Worm (Caenorhabditis elegans) whole organism, late embryonic: ENCODE measurements around the gene Y38E10A.24.

Source experiments
- F13H6.1 ChIP-seq: sonication (generic microtip); optimal IDR thresholded peaks from 2 replicates; lab custom pipeline; 2016; ENCODE audit warnings: missing genetic modification characterization, missing compliant biosample characterization
- ceh-45 ChIP-seq: fragments of 200-800 bp; sonication (Bioruptor generic); IDR thresholded peaks from 2 replicates; pipeline ENCODE4 v1.3.6; 2022; ENCODE audit warnings: missing genetic modification reagents, missing genetic modification characterization, missing compliant biosample characterization
- elt-2 ChIP-seq: sonication (generic microtip); optimal IDR thresholded peaks from 2 replicates; lab custom pipeline; 2016; ENCODE audit warnings: missing genetic modification reagents, missing genetic modification characterization, missing compliant biosample characterization
- hlh-8 ChIP-seq: sonication (generic microtip); optimal IDR thresholded peaks from 2 replicates; lab custom pipeline; 2016; ENCODE audit warnings: missing genotype, missing genetic modification characterization, missing compliant biosample characterization
- sox-2 ChIP-seq: fragments of 200-800 bp; sonication (Bioruptor generic); IDR thresholded peaks from 2 replicates; pipeline ENCODE4 v1.3.6; 2022; ENCODE audit warnings: missing genetic modification reagents, missing genetic modification characterization, missing compliant biosample characterization
- unc-42 ChIP-seq: sonication (generic microtip); optimal IDR thresholded peaks from 2 replicates; lab custom pipeline; 2016; ENCODE audit warnings: missing genotype, missing genetic modification characterization, missing compliant biosample characterization

ce11 chrII:12669342-12669741 lies 9.5 kb upstream of the Y38E10A.24 start:
- TF ChIP-seq hlh-8 = no peak
- TF ChIP-seq ceh-45 = no peak
- no peak for TF ChIP-seq elt-2 (tag; lab: Kevin White, UChicago)
- no peak for TF ChIP-seq sox-2 (GFP tag; lab: Robert Waterston, UW)
- TF ChIP-seq unc-42 = no peak
- no peak for TF ChIP-seq F13H6.1 (tag; lab: Kevin White, UChicago)
